Fruit fly (Drosophila melanogaster) whole organism, embryonic: ENCODE measurements around the gene Ssadh.

Source experiments
- Adf1 ChIP-seq: fragments of 200-800 bp; sonication (Bioruptor generic); IDR thresholded peaks from 2 replicates; pipeline ENCODE4 v1.3.6; 2022; ENCODE audit warnings: missing biosample characterization, missing genetic modification characterization
- Atf6 ChIP-seq: fragments of 200-800 bp; sonication (Bioruptor generic); IDR thresholded peaks from 2 replicates; pipeline ENCODE4 v1.3.6; 2022; ENCODE audit warnings: missing biosample characterization, missing genetic modification characterization
- B-H1 ChIP-seq: fragments of 200-800 bp; sonication (Bioruptor generic); IDR thresholded peaks from 3 replicates; pipeline ENCODE4 v1.3.6; 2022; ENCODE audit warnings: missing biosample characterization, missing genetic modification characterization
- Bgb ChIP-seq: fragments of 200-800 bp; sonication (Bioruptor generic); IDR thresholded peaks from 2 replicates; pipeline ENCODE4 v1.3.6; 2022; ENCODE audit warnings: missing biosample characterization, missing genetic modification characterization; ENCODE audit not compliant: partially characterized antibody
- CG10543 ChIP-seq: fragments of 200-800 bp; sonication (Bioruptor generic); optimal IDR thresholded peaks from 3 replicates; lab custom pipeline; 2017; ENCODE audit warnings: missing biosample characterization, mild to moderate bottlenecking, missing genetic modification characterization, moderate library complexity
- CG12299 ChIP-seq: fragments of 200-800 bp; sonication (Bioruptor generic); optimal IDR thresholded peaks from 2 replicates; lab custom pipeline; 2018; ENCODE audit warnings: missing biosample characterization, mild to moderate bottlenecking, missing genetic modification characterization
- CG14441 ChIP-seq: fragments of 200-800 bp; sonication (Bioruptor generic); IDR thresholded peaks from 2 replicates; pipeline ENCODE4 v1.3.6; 2022; ENCODE audit warnings: missing biosample characterization, missing genetic modification characterization
- CG14667 ChIP-seq: fragments of 200-800 bp; sonication (Bioruptor generic); IDR thresholded peaks from 2 replicates; pipeline ENCODE4 v1.3.6; 2022; ENCODE audit warnings: missing biosample characterization, missing genetic modification characterization
- CG1647 ChIP-seq: fragments of 200-800 bp; sonication (Bioruptor generic); optimal IDR thresholded peaks from 3 replicates; lab custom pipeline; 2016; ENCODE audit warnings: missing biosample characterization, missing genetic modification characterization
- CG16813 ChIP-seq: fragments of 200-800 bp; sonication (Bioruptor generic); IDR thresholded peaks from 3 replicates; pipeline ENCODE4 v1.3.6; 2022; ENCODE audit warnings: missing biosample characterization, missing genetic modification characterization; ENCODE audit not compliant: partially characterized antibody
- CG17802 ChIP-seq: fragments of 200-800 bp; sonication (Bioruptor generic); optimal IDR thresholded peaks from 2 replicates; lab custom pipeline; 2018; ENCODE audit warnings: missing biosample characterization, mild to moderate bottlenecking, missing genetic modification characterization, moderate library complexity
- CG1832 ChIP-seq: fragments of 200-800 bp; sonication (Bioruptor generic); optimal IDR thresholded peaks from 2 replicates; lab custom pipeline; 2017; ENCODE audit warnings: missing biosample characterization, mild to moderate bottlenecking, missing genetic modification characterization, inconsistent platforms
- CG18764 ChIP-seq: fragments of 200-800 bp; sonication (Bioruptor generic); optimal IDR thresholded peaks from 3 replicates; lab custom pipeline; 2016; ENCODE audit warnings: missing biosample characterization, missing genetic modification characterization
- CG30403 ChIP-seq: fragments of 200-800 bp; sonication (Bioruptor generic); optimal IDR thresholded peaks from 3 replicates; lab custom pipeline; 2016; ENCODE audit warnings: missing biosample characterization, missing genetic modification characterization
- CG33213 ChIP-seq: fragments of 200-800 bp; sonication (Bioruptor generic); optimal IDR thresholded peaks from 3 replicates; lab custom pipeline; 2016; ENCODE audit warnings: missing biosample characterization, missing genetic modification characterization
- CG33557 ChIP-seq: fragments of 200-800 bp; sonication (Bioruptor generic); optimal IDR thresholded peaks from 2 replicates; lab custom pipeline; 2019; ENCODE audit warnings: missing biosample characterization, mild to moderate bottlenecking, missing genetic modification characterization, moderate library complexity
- CG3407 ChIP-seq: fragments of 200-800 bp; sonication (Bioruptor generic); optimal IDR thresholded peaks from 2 replicates; lab custom pipeline; 2018; ENCODE audit warnings: missing biosample characterization, mild to moderate bottlenecking, missing genetic modification characterization
- CG4707 ChIP-seq: fragments of 200-800 bp; sonication (Bioruptor generic); optimal IDR thresholded peaks from 2 replicates; lab custom pipeline; 2018; ENCODE audit warnings: missing biosample characterization, mild to moderate bottlenecking, missing genetic modification characterization, moderate library complexity
- CG6175 ChIP-seq: fragments of 200-800 bp; sonication (Bioruptor generic); IDR thresholded peaks from 3 replicates; pipeline ENCODE4 v1.3.6; 2022; ENCODE audit warnings: missing biosample characterization, missing genetic modification characterization
- CG7357 ChIP-seq: fragments of 200-800 bp; sonication (Bioruptor generic); IDR thresholded peaks from 3 replicates; pipeline ENCODE4 v1.3.6; 2022; ENCODE audit warnings: missing biosample characterization, missing genetic modification characterization
- CG7839 ChIP-seq: fragments of 200-800 bp; sonication (Bioruptor generic); optimal IDR thresholded peaks from 3 replicates; lab custom pipeline; 2018; ENCODE audit warnings: missing biosample characterization, mild to moderate bottlenecking, missing genetic modification characterization, moderate library complexity
- CHES-1-like ChIP-seq: fragments of 200-800 bp; sonication (Bioruptor generic); optimal IDR thresholded peaks from 2 replicates; lab custom pipeline; 2016; ENCODE audit warnings: missing biosample characterization, missing genetic modification characterization
- CkIIα-i1 ChIP-seq: fragments of 200-800 bp; sonication (Bioruptor generic); IDR thresholded peaks from 2 replicates; pipeline ENCODE4 v1.3.6; 2022; ENCODE audit warnings: missing biosample characterization, missing genetic modification characterization
- D ChIP-seq, 2 experiments: fragments of 200-800 bp in 1 of 2; fragments of >200 bp in 1 of 2; sonication (Bioruptor generic) in 1 of 2; optimal IDR thresholded peaks; 2 replicates in 1 of 2; 3 replicates in 1 of 2; lab custom pipeline; 2017; ENCODE audit warnings: mild to moderate bottlenecking in 1 of 2, missing biosample characterization in 1 of 2, missing genetic modification characterization in 1 of 2, missing genetic modification reagents in 1 of 2
- Dip3 ChIP-seq: fragments of 200-800 bp; sonication (Bioruptor generic); optimal IDR thresholded peaks from 3 replicates; lab custom pipeline; 2016; ENCODE audit warnings: missing biosample characterization, missing genetic modification characterization
- Dll ChIP-seq: fragments of 200-800 bp; sonication (Bioruptor generic); IDR thresholded peaks from 4 replicates; pipeline ENCODE4 v1.3.6; 2022; ENCODE audit warnings: missing biosample characterization, missing genetic modification characterization; ENCODE audit not compliant: partially characterized antibody
- Eip74EF ChIP-seq, 2 experiments: fragments of 200-800 bp in 1 of 2; fragments of >200 bp in 1 of 2; sonication (Bioruptor generic) in 1 of 2; optimal IDR thresholded peaks; 2 replicates each; lab custom pipeline; 2017 to 2019; ENCODE audit warnings: missing biosample characterization in 2 of 2, missing genetic modification characterization in 2 of 2, mild to moderate bottlenecking in 1 of 2, moderate library complexity in 1 of 2
- Ets65A ChIP-seq: fragments of 200-800 bp; sonication (Bioruptor generic); peaks from one replicate; lab custom pipeline; 2016; ENCODE audit warnings: missing biosample characterization, missing genetic modification characterization
- Fer2 ChIP-seq: fragments of 200-800 bp; sonication (Bioruptor generic); optimal IDR thresholded peaks from 2 replicates; lab custom pipeline; 2018; ENCODE audit warnings: missing biosample characterization, mild to moderate bottlenecking, missing genetic modification characterization, moderate library complexity
- Mes4 ChIP-seq: fragments of 200-800 bp; sonication (Bioruptor generic); optimal IDR thresholded peaks from 2 replicates; lab custom pipeline; 2016; ENCODE audit warnings: missing biosample characterization, missing genetic modification characterization
- Nf-YC ChIP-seq: fragments of 200-800 bp; optimal IDR thresholded peaks from 3 replicates; lab custom pipeline; 2019; ENCODE audit warnings: missing biosample characterization, mild to moderate bottlenecking, missing genetic modification characterization, moderate library complexity
- Rfx ChIP-seq: fragments of 200-800 bp; sonication (Bioruptor generic); IDR thresholded peaks from 2 replicates; pipeline ENCODE4 v1.3.6; 2022; ENCODE audit warnings: missing biosample characterization, missing genetic modification characterization
- Trl ChIP-seq, 3 experiments: fragments of >200 bp in 2 of 3; fragments of 200-800 bp in 1 of 3; sonication (Bioruptor generic) in 1 of 3; optimal IDR thresholded peaks; 2 replicates in 1 of 3; 3 replicates in 2 of 3; lab custom pipeline; 2016 to 2017; ENCODE audit warnings: missing biosample characterization in 1 of 3, missing genetic modification characterization in 1 of 3
- amos ChIP-seq: fragments of 200-800 bp; sonication (Bioruptor generic); IDR thresholded peaks from 2 replicates; pipeline ENCODE4 v1.3.6; 2022; ENCODE audit warnings: missing biosample characterization, missing genetic modification characterization; ENCODE audit not compliant: partially characterized antibody
- chn ChIP-seq: fragments of 200-800 bp; sonication (Bioruptor generic); optimal IDR thresholded peaks from 2 replicates; lab custom pipeline; 2016; ENCODE audit warnings: missing biosample characterization, missing genetic modification characterization
- corto ChIP-seq: fragments of 200-800 bp; sonication (Bioruptor generic); optimal IDR thresholded peaks from 2 replicates; lab custom pipeline; 2016; ENCODE audit warnings: missing biosample characterization, mild to moderate bottlenecking, missing genetic modification characterization, moderate library complexity
- crp ChIP-seq, 2 experiments: fragments of 200-800 bp; sonication (Bioruptor generic); optimal IDR thresholded peaks; 2 replicates in 1 of 2; 3 replicates in 1 of 2; lab custom pipeline; 2017; ENCODE audit warnings: missing biosample characterization in 2 of 2, missing genetic modification characterization in 2 of 2, mild to moderate bottlenecking in 1 of 2, moderate library complexity in 1 of 2
- danr ChIP-seq: fragments of 200-800 bp; sonication (Bioruptor generic); IDR thresholded peaks from 2 replicates; pipeline ENCODE4 v1.3.6; 2022; ENCODE audit warnings: missing biosample characterization, missing genetic modification characterization
- lbe ChIP-seq: fragments of 200-800 bp; sonication (Bioruptor generic); optimal IDR thresholded peaks from 2 replicates; lab custom pipeline; 2016; ENCODE audit warnings: missing biosample characterization, mild to moderate bottlenecking, missing genetic modification characterization
- lmd ChIP-seq: fragments of 200-800 bp; sonication (Bioruptor generic); IDR thresholded peaks from 2 replicates; pipeline ENCODE4 v1.3.6; 2022; ENCODE audit warnings: missing biosample characterization, missing genetic modification characterization
- rib ChIP-seq: fragments of 200-800 bp; sonication (Bioruptor generic); IDR thresholded peaks from 2 replicates; pipeline ENCODE4 v1.3.6; 2022; ENCODE audit warnings: missing biosample characterization, missing genetic modification characterization
- slbo ChIP-seq: fragments of 200-800 bp; sonication (Bioruptor generic); IDR thresholded peaks from 2 replicates; pipeline ENCODE4 v1.3.6; 2022; ENCODE audit warnings: missing biosample characterization, missing genetic modification characterization
- toy ChIP-seq: fragments of 200-800 bp; sonication (Bioruptor generic); IDR thresholded peaks from 2 replicates; pipeline ENCODE4 v1.3.6; 2022; ENCODE audit warnings: missing biosample characterization, missing genetic modification characterization
- tup ChIP-seq: fragments of 200-800 bp; sonication (Bioruptor generic); optimal IDR thresholded peaks from 2 replicates; lab custom pipeline; 2016; ENCODE audit warnings: missing biosample characterization, mild to moderate bottlenecking, missing genetic modification characterization, moderate library complexity
- z ChIP-seq: fragments of 200-800 bp; sonication (Bioruptor generic); IDR thresholded peaks from 3 replicates; pipeline ENCODE4 v1.3.6; 2022; ENCODE audit warnings: missing biosample characterization, missing genetic modification characterization
- zen2 ChIP-seq: fragments of 200-800 bp; sonication (Bioruptor generic); IDR thresholded peaks from 3 replicates; pipeline ENCODE4 v1.3.6; 2022; ENCODE audit warnings: missing biosample characterization, missing genetic modification characterization; ENCODE audit not compliant: partially characterized antibody
- zf30C ChIP-seq: fragments of 200-800 bp; sonication (Bioruptor generic); optimal IDR thresholded peaks from 3 replicates; lab custom pipeline; 2018; ENCODE audit warnings: missing biosample characterization, mild to moderate bottlenecking, missing genetic modification characterization

Gene Ssadh

DNA sequence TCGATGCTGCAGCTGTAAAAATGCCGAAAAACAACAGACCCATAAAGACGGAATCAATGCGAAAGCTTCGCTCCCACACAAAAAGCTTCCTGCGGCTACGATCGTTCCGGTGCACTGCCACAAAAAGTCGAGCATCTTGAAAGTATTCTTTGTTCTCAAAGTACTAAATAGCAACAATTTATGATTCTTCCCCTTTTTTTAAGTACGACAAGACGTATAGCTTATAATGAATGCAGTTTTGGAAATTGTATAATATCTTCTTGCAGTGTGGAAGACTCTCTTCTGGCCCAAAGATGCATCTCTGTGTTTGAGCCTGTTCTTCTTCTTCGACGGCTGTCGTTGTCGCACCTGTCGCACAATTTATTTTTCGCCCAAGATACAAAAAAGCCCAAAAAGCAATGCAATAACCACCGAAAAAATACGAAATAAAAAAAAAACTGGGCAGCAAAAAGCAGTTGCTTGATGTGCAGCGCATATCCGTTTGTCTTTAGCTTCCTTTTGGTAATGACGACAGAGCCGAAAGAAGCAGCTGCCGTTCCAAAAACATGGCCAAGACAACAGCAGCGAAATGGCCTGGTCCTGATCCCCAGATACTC is 7.2 kb upstream of the Ssadh start:
- no peak for TF ChIP-seq CG12299 (tag; lab: Kevin White, UChicago)
- peak; percentile 2 for TF ChIP-seq Ets65A (GFP tag; lab: Kevin White, UChicago)
- TF ChIP-seq corto (GFP tag; lab: Kevin White, UChicago), result peak; percentile 83
- TF ChIP-seq lbe, result peak; percentile 60
- TF ChIP-seq Bgb (GFP tag; lab: Robert Waterston, UW), result no peak
- no peak for TF ChIP-seq Trl (optimal IDR thresholded peaks at IDR 0.05; lab: Kevin White, UChicago)
- no peak for TF ChIP-seq Trl (GFP tag; optimal IDR thresholded peaks at IDR 0.05; lab: Kevin White, UChicago)

DNA sequence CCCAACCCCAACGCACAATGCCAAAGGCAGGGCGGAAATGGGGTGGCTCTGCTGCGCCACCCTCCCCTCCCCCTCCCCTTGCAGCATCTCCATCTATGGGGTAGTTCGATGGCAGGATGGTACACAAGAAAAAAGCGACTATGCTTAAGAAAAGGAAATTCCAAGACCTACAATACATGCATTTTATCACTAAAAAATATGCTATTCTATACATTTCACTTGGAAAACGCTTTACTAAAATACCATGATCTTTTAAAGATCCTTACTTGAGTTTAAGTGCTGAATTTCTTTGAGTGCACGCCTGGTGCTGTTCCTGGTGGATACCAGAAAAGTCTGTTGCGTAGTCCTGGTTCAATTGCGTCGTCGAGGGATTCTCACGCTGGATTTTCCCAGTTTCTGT is 4.4 kb upstream of the Ssadh start:
- TF ChIP-seq rib (0 out of 2 replicates have a peak, but pooled peaks have one; percentile 22), danr (peak; percentile 71), slbo (GFP tag; lab: Robert Waterston, UW) (peak; percentile 80), CG10543 (GFP tag; lab: Kevin White, UChicago) (peak; percentile 44), Dip3 (GFP tag; lab: Kevin White, UChicago) (peak; percentile 32), Nf-YC (peak; percentile 35), CG3407 (GFP tag; lab: Kevin White, UChicago) (peak; percentile 47), z (GFP tag; lab: Robert Waterston, UW) (no peak), CG6175 (peak; percentile 60; the same call in 1 of the 3 replicates), Adf1 (peak; percentile 31; the same call in 1 of the 2 replicates), B-H1 (GFP tag; lab: Robert Waterston, UW) (peak; percentile 64), D (optimal IDR thresholded peaks at IDR 0.05; lab: Kevin White, UChicago) (peak; percentile 21), D (GFP tag; optimal IDR thresholded peaks at IDR 0.05; lab: Kevin White, UChicago) (peak; percentile 64), CG1647 (GFP tag; lab: Kevin White, UChicago) (peak; percentile 40), zf30C (GFP tag; lab: Kevin White, UChicago) (peak; percentile 77), CG14667 (GFP tag; lab: Robert Waterston, UW) (peak; percentile 44), Dll (no peak), Mes4 (peak; percentile 44), CkIIα-i1 (GFP tag; lab: Robert Waterston, UW) (no peak), CG1832 (GFP tag; lab: Kevin White, UChicago) (no peak), zen2 (GFP tag; lab: Robert Waterston, UW) (no peak), CG16813 (GFP tag; lab: Robert Waterston, UW) (no peak), CG30403 (peak; percentile 60), toy (no peak), CG17802 (tag; lab: Kevin White, UChicago) (peak; percentile 39), lmd (GFP tag; lab: Robert Waterston, UW) (peak; percentile 80), CG4707 (GFP tag; lab: Kevin White, UChicago) (peak; percentile 17), CG7839 (tag; lab: Kevin White, UChicago) (peak; percentile 74), CG33213 (peak; percentile 18), chn (GFP tag; lab: Kevin White, UChicago) (peak; percentile 34), Atf6 (GFP tag; lab: Robert Waterston, UW) (0 out of 2 replicates have a peak, but pooled peaks have one; percentile 9), CG14441 (GFP tag; lab: Robert Waterston, UW) (peak; percentile 74), CHES-1-like (peak; percentile 49), CG33557 (GFP tag; lab: Kevin White, UChicago) (peak; percentile 5), CG18764 (GFP tag; lab: Kevin White, UChicago) (peak; percentile 40), CG7357 (GFP tag; lab: Robert Waterston, UW) (peak; percentile 24; the same call in 1 of the 3 replicates), crp (GFP tag; optimal IDR thresholded peaks at IDR 0.05; lab: Kevin White, UChicago) (peak in 1 of 2 experiments; percentile 1), Fer2 (tag; lab: Kevin White, UChicago) (peak; percentile 37), Rfx (GFP tag; lab: Robert Waterston, UW) (peak; percentile 69), Eip74EF (GFP tag; optimal IDR thresholded peaks at IDR 0.05; lab: Kevin White, UChicago) (peak in 1 of 2 experiments; percentile 34), amos (GFP tag; lab: Robert Waterston, UW) (no peak), tup (GFP tag; lab: Kevin White, UChicago) (peak; percentile 21)
